Worm (Caenorhabditis elegans): Measurements from ENCODE around the gene ZK892.4.

DNA sequence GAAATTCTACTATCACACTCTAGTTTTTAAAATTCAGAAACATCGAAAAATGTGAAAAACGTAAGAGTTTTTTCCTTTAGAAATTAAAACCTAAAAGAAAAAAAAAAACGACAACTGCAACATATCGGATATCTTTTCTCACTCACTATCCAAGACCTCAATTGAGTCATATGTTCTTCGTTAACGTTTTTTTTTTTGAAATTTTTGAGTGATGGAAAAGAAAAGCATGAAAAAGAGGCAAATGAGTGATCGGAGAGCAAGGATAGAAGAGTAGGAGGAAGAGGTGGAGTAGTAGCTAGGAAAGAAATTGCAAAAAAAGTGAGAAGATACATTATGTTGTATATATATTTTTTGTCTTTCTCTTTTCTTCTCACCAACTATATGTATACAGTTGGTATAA, 16.8 kb upstream of the ZK892.4 start:
- TF ChIP-seq nhr-23 (tag; optimal IDR thresholded peaks at IDR 0.05) (no peak), egl-27 (tag; optimal IDR thresholded peaks at IDR 0.05) (no peak), ceh-16 (tag; optimal IDR thresholded peaks at IDR 0.05) (no peak), unc-62 (GFP tag; optimal IDR thresholded peaks at IDR 0.05) (no peak), skn-1 (tag; optimal IDR thresholded peaks at IDR 0.05) (no peak), dmd-4 (tag; optimal IDR thresholded peaks at IDR 0.05) (no peak), zag-1 (tag; optimal IDR thresholded peaks at IDR 0.05) (no peak), elt-3 (tag; optimal IDR thresholded peaks at IDR 0.05) (no peak), nhr-12 (tag; optimal IDR thresholded peaks at IDR 0.05) (no peak), nhr-237 (tag; optimal IDR thresholded peaks at IDR 0.05) (no peak), ztf-4 (tag; optimal IDR thresholded peaks at IDR 0.05) (no peak), ZK546.5 (tag; optimal IDR thresholded peaks at IDR 0.05) (no peak)
